Worm (Caenorhabditis elegans) whole organism, L1 larva: ENCODE measurements around the gene T08G3.13.
A peak's percentile ranks its signal among the peaks of the same experiment; 100 is the strongest.

Experiments
- C04F5.9 ChIP-seq: sonication (generic microtip); optimal IDR thresholded peaks from 2 replicates; lab custom pipeline; 2016; ENCODE audit warnings: missing genetic modification characterization, missing compliant biosample characterization
- F16B12.6 ChIP-seq: fragments of 150-350 bp; optimal IDR thresholded peaks from 2 replicates; lab custom pipeline; 2014; ENCODE audit warnings: missing biosample characterization, missing genetic modification characterization
- Y116A8C.19 ChIP-seq: sonication (generic microtip); optimal IDR thresholded peaks from 2 replicates; lab custom pipeline; 2016; ENCODE audit warnings: missing compliant biosample characterization, missing genetic modification characterization, borderline replicate concordance
- aha-1 ChIP-seq: fragments of 150-350 bp; optimal IDR thresholded peaks from 2 replicates; lab custom pipeline; 2014; ENCODE audit warnings: missing biosample characterization, missing genetic modification characterization
- alr-1 ChIP-seq: fragments of 200-800 bp; sonication (Bioruptor generic); optimal IDR thresholded peaks from 2 replicates; lab custom pipeline; 2018; ENCODE audit warnings: borderline replicate concordance, mild to moderate bottlenecking, missing genetic modification characterization, missing compliant biosample characterization
- ceh-63 ChIP-seq: fragments of 200-800 bp; sonication (Bioruptor generic); optimal IDR thresholded peaks from 2 replicates; lab custom pipeline; 2018; ENCODE audit warnings: mild to moderate bottlenecking, missing genetic modification characterization, missing compliant biosample characterization
- ceh-8 ChIP-seq: fragments of 200-800 bp; sonication (Bioruptor generic); optimal IDR thresholded peaks from 2 replicates; lab custom pipeline; 2018; ENCODE audit warnings: mild to moderate bottlenecking, missing genetic modification characterization, moderate library complexity, missing compliant biosample characterization
- ceh-82 ChIP-seq, 3 experiments: fragments of 150-350 bp in 1 of 3; sonication (generic microtip) in 2 of 3; optimal IDR thresholded peaks; 2 replicates each; lab custom pipeline; 2014 to 2017; ENCODE audit warnings: missing biosample characterization in 3 of 3, missing genetic modification characterization in 3 of 3
- dpl-1 ChIP-seq, 3 experiments: fragments of 150-350 bp in 2 of 3; sonication (generic microtip) in 1 of 3; optimal IDR thresholded peaks; 2 replicates each; lab custom pipeline; 2014 to 2017; ENCODE audit warnings: missing biosample characterization in 3 of 3, missing genetic modification characterization in 3 of 3, missing genetic modification reagents in 3 of 3
- efl-1 ChIP-seq, 4 experiments: fragments of 150-350 bp; optimal IDR thresholded peaks in 3 of 4; peaks in 1 of 4; 1 replicate in 1 of 4; 2 replicates in 3 of 4; lab custom pipeline; 2014; ENCODE audit warnings: missing biosample characterization in 2 of 4, missing genetic modification characterization in 2 of 4, missing genetic modification reagents in 2 of 4
- elt-2 ChIP-seq: sonication (generic microtip); optimal IDR thresholded peaks from 2 replicates; lab custom pipeline; 2016; ENCODE audit warnings: missing genetic modification characterization, mild to moderate bottlenecking, inconsistent platforms, missing compliant biosample characterization, missing genetic modification reagents
- elt-3 ChIP-seq, 6 experiments: fragments of 150-350 bp in 1 of 6; sonication (generic microtip); optimal IDR thresholded peaks; 2 replicates each; lab custom pipeline; 2017 to 2018; ENCODE audit warnings: missing biosample characterization in 6 of 6, missing genetic modification characterization in 6 of 6, inconsistent platforms in 1 of 6
- ets-5 ChIP-seq: fragments of 200-800 bp; sonication (Bioruptor generic); IDR thresholded peaks from 2 replicates; pipeline ENCODE4 v1.3.6; 2022; ENCODE audit warnings: missing genetic modification characterization, missing compliant biosample characterization
- fkh-10 ChIP-seq: sonication (generic microtip); optimal IDR thresholded peaks from 2 replicates; lab custom pipeline; 2017; ENCODE audit warnings: missing biosample characterization, missing genetic modification reagents, missing genetic modification characterization
- fkh-8 ChIP-seq: sonication (generic microtip); optimal IDR thresholded peaks from 2 replicates; lab custom pipeline; 2016; ENCODE audit warnings: mild to moderate bottlenecking, missing genetic modification characterization, missing compliant biosample characterization
- hlh-17 ChIP-seq: fragments of 200-800 bp; sonication (Bioruptor generic); optimal IDR thresholded peaks from 2 replicates; lab custom pipeline; 2018; ENCODE audit warnings: missing genetic modification characterization, mild to moderate bottlenecking, missing compliant biosample characterization, moderate library complexity, borderline replicate concordance
- hpl-2 ChIP-seq: fragments of 150-350 bp; optimal IDR thresholded peaks from 2 replicates; lab custom pipeline; 2014; ENCODE audit warnings: missing biosample characterization, missing genetic modification reagents, missing genetic modification characterization
- irx-1 ChIP-seq: sonication (generic microtip); optimal IDR thresholded peaks from 2 replicates; lab custom pipeline; 2016; ENCODE audit warnings: missing genetic modification characterization, missing compliant biosample characterization
- lin-13 ChIP-seq: fragments of 150-350 bp; optimal IDR thresholded peaks from 2 replicates; lab custom pipeline; 2014; ENCODE audit warnings: missing biosample characterization, missing genetic modification reagents, missing genetic modification characterization
- lin-15B ChIP-seq: fragments of 150-350 bp; sonication (generic microtip); optimal IDR thresholded peaks from 3 replicates; lab custom pipeline; 2014; ENCODE audit warnings: missing biosample characterization, missing genetic modification characterization
- lin-35 ChIP-seq, 2 experiments: fragments of 150-350 bp; optimal IDR thresholded peaks; 2 replicates each; lab custom pipeline; 2014; ENCODE audit warnings: missing biosample characterization in 2 of 2, missing genetic modification characterization in 2 of 2, missing genetic modification reagents in 2 of 2
- lin-39 ChIP-seq: fragments of 150-350 bp; optimal IDR thresholded peaks from 2 replicates; lab custom pipeline; 2014; ENCODE audit warnings: missing biosample characterization, missing genetic modification reagents, missing genetic modification characterization
- mdl-1 ChIP-seq, 2 experiments: fragments of 150-350 bp; optimal IDR thresholded peaks; 2 replicates each; lab custom pipeline; 2014 to 2017; ENCODE audit warnings: missing biosample characterization in 2 of 2, missing genetic modification characterization in 2 of 2, inconsistent platforms in 1 of 2
- mef-2 ChIP-seq: fragments of 150-350 bp; optimal IDR thresholded peaks from 2 replicates; lab custom pipeline; 2014; ENCODE audit warnings: missing biosample characterization, missing genetic modification characterization
- mep-1 ChIP-seq: fragments of 150-350 bp; optimal IDR thresholded peaks from 2 replicates; lab custom pipeline; 2014; ENCODE audit warnings: missing biosample characterization, missing genetic modification characterization
- nhr-11 ChIP-seq: fragments of 150-350 bp; optimal IDR thresholded peaks from 2 replicates; lab custom pipeline; 2014; ENCODE audit warnings: missing biosample characterization, missing genetic modification characterization
- nhr-12 ChIP-seq: sonication (generic microtip); optimal IDR thresholded peaks from 2 replicates; lab custom pipeline; 2017; ENCODE audit warnings: missing biosample characterization, missing genetic modification characterization
- nhr-19 ChIP-seq: fragments of 200-800 bp; sonication (Bioruptor generic); conservative IDR thresholded peaks from 2 replicates; pipeline ENCODE4 v1.3.6; 2022; ENCODE audit warnings: missing genetic modification characterization, missing compliant biosample characterization
- nhr-237 ChIP-seq: fragments of 150-350 bp; optimal IDR thresholded peaks from 2 replicates; lab custom pipeline; 2014; ENCODE audit warnings: missing biosample characterization, missing genetic modification characterization
- nhr-71 ChIP-seq: sonication (generic microtip); optimal IDR thresholded peaks from 2 replicates; lab custom pipeline; 2016; ENCODE audit warnings: mild to moderate bottlenecking, missing genetic modification characterization, moderate library complexity, missing compliant biosample characterization
- nhr-76 ChIP-seq: sonication (generic microtip); optimal IDR thresholded peaks from 2 replicates; lab custom pipeline; 2017; ENCODE audit warnings: missing biosample characterization, missing genetic modification characterization
- nhr-84 ChIP-seq: sonication (generic microtip); optimal IDR thresholded peaks from 2 replicates; lab custom pipeline; 2017; ENCODE audit warnings: missing biosample characterization, missing genetic modification characterization
- pax-3 ChIP-seq: fragments of 200-800 bp; sonication (Bioruptor generic); optimal IDR thresholded peaks from 2 replicates; lab custom pipeline; 2018; ENCODE audit warnings: mild to moderate bottlenecking, missing genetic modification characterization, moderate library complexity, missing compliant biosample characterization
- pqm-1 ChIP-seq: sonication (generic microtip); optimal IDR thresholded peaks from 3 replicates; lab custom pipeline; 2017; ENCODE audit warnings: missing biosample characterization, missing genetic modification characterization
- snpc-4 ChIP-seq: fragments of 150-350 bp; optimal IDR thresholded peaks from 2 replicates; lab custom pipeline; 2014; ENCODE audit warnings: missing biosample characterization, missing genetic modification characterization
- snu-23 ChIP-seq: sonication (generic microtip); optimal IDR thresholded peaks from 2 replicates; lab custom pipeline; 2016; ENCODE audit warnings: missing genetic modification characterization, missing compliant biosample characterization
- sptf-1 ChIP-seq: fragments of 150-350 bp; optimal IDR thresholded peaks from 2 replicates; lab custom pipeline; 2014; ENCODE audit warnings: missing biosample characterization, missing genetic modification characterization
- swsn-7 ChIP-seq: sonication (generic microtip); optimal IDR thresholded peaks from 2 replicates; lab custom pipeline; 2016; ENCODE audit warnings: missing genetic modification characterization, missing compliant biosample characterization
- tbx-2 ChIP-seq: sonication (generic microtip); optimal IDR thresholded peaks from 2 replicates; lab custom pipeline; 2016; ENCODE audit warnings: missing genetic modification characterization, missing compliant biosample characterization
- unc-30 ChIP-seq: sonication (generic microtip); optimal IDR thresholded peaks from 2 replicates; lab custom pipeline; 2017; ENCODE audit warnings: missing biosample characterization, missing genetic modification characterization
- unc-86 ChIP-seq: sonication (generic microtip); optimal IDR thresholded peaks from 2 replicates; lab custom pipeline; 2016; ENCODE audit warnings: missing genetic modification characterization, missing compliant biosample characterization
- unc-98 ChIP-seq: fragments of 200-800 bp; sonication (Bioruptor generic); IDR thresholded peaks from 2 replicates; pipeline ENCODE4 v1.3.6; 2022; ENCODE audit warnings: missing genetic modification characterization, missing compliant biosample characterization
- vab-15 ChIP-seq: sonication (generic microtip); optimal IDR thresholded peaks from 2 replicates; lab custom pipeline; 2017; ENCODE audit warnings: missing genotype, mild to moderate bottlenecking, missing genetic modification characterization, missing compliant biosample characterization
- zag-1 ChIP-seq: fragments of 150-350 bp; optimal IDR thresholded peaks from 2 replicates; lab custom pipeline; 2014; ENCODE audit warnings: missing biosample characterization, missing genetic modification characterization
- zip-4 ChIP-seq: fragments of 200-800 bp; sonication (Bioruptor generic); optimal IDR thresholded peaks from 2 replicates; lab custom pipeline; 2018; ENCODE audit warnings: mild to moderate bottlenecking, missing genetic modification characterization, moderate library complexity, missing compliant biosample characterization
- ztf-11 ChIP-seq, 2 experiments: sonication (generic microtip); optimal IDR thresholded peaks; 2 replicates each; lab custom pipeline; 2016 to 2017; ENCODE audit warnings: missing genetic modification characterization in 2 of 2, missing biosample characterization in 1 of 2, missing compliant biosample characterization in 1 of 2

The T08G3.13 gene

ce11 chrV:16401519-16401918 lies 46.3 kb upstream of the T08G3.13 start, which contains the start of gene F13A7.14 (continued):
- TF ChIP-seq mdl-1 (tag; optimal IDR thresholded peaks at IDR 0.05; lab: Kevin White, UChicago), result peak in 1 of 2 experiments; percentile 47
- TF ChIP-seq unc-98 (GFP tag; lab: Robert Waterston, UW), result peak; percentile 91
- peak in 2 of 6 experiments; percentile 29 to 87 for TF ChIP-seq elt-3 (tag; optimal IDR thresholded peaks at IDR 0.05; lab: Kevin White, UChicago)
- TF ChIP-seq nhr-71 (tag; lab: Kevin White, UChicago), result peak; percentile 95
- peak; percentile 83 for TF ChIP-seq Y116A8C.19 (tag; lab: Kevin White, UChicago)
- TF ChIP-seq zip-4 (GFP tag; lab: Kevin White, UChicago), result peak; percentile 80
- TF ChIP-seq efl-1 (optimal IDR thresholded peaks at IDR 0.05; lab: Kevin White, UChicago), result peak; percentile 97 to 98
- peak; percentile 97 to 100 for TF ChIP-seq efl-1 (GFP tag; optimal IDR thresholded peaks at IDR 0.05 in 1 of 2; lab: Kevin White, UChicago)
- TF ChIP-seq nhr-11 (tag; lab: Kevin White, UChicago), result peak; percentile 25
- peak; percentile 83 for TF ChIP-seq unc-86
- TF ChIP-seq irx-1 (tag; lab: Kevin White, UChicago), result peak; percentile 96
- TF ChIP-seq nhr-84 (tag; lab: Kevin White, UChicago), result no peak
- no peak for TF ChIP-seq unc-30 (tag; lab: Kevin White, UChicago)
- TF ChIP-seq snpc-4 (tag; lab: Kevin White, UChicago), result peak; percentile 84
- peak; percentile 90 for TF ChIP-seq snu-23 (GFP tag; lab: Kevin White, UChicago)
- no peak for TF ChIP-seq mef-2 (tag; lab: Kevin White, UChicago)
- peak in 1 of 2 experiments; percentile 98 for TF ChIP-seq ztf-11 (tag; optimal IDR thresholded peaks at IDR 0.05; lab: Kevin White, UChicago)
- peak; percentile 74 for TF ChIP-seq vab-15 (tag; lab: Kevin White, UChicago)
- peak; percentile 67 for TF ChIP-seq hlh-17 (GFP tag; lab: Kevin White, UChicago)
- TF ChIP-seq pqm-1 (tag; lab: Kevin White, UChicago), result no peak
- peak; percentile 81 for TF ChIP-seq elt-2 (tag; lab: Kevin White, UChicago)
- TF ChIP-seq sptf-1 (tag; lab: Kevin White, UChicago), result no peak
- TF ChIP-seq nhr-76 (tag; lab: Kevin White, UChicago), result no peak
- TF ChIP-seq lin-35 (GFP tag; optimal IDR thresholded peaks at IDR 0.05; lab: Kevin White, UChicago), result peak; percentile 96 to 97
- peak; percentile 94 for TF ChIP-seq pax-3
- peak; percentile 64 for TF ChIP-seq lin-15B (tag; lab: Kevin White, UChicago)
- TF ChIP-seq mep-1 (tag; lab: Kevin White, UChicago), result peak; percentile 79
- peak; percentile 78 for TF ChIP-seq lin-39 (tag; lab: Kevin White, UChicago)
- TF ChIP-seq fkh-8, result peak; percentile 77
- no peak for TF ChIP-seq alr-1
- peak; percentile 32 for TF ChIP-seq ceh-63 (GFP tag; lab: Kevin White, UChicago)
- TF ChIP-seq hpl-2 (GFP tag; lab: Kevin White, UChicago), result no peak
- TF ChIP-seq C04F5.9, result peak; percentile 88
- TF ChIP-seq zag-1 (tag; lab: Kevin White, UChicago), result no peak
- TF ChIP-seq aha-1 (tag; lab: Kevin White, UChicago), result no peak
- TF ChIP-seq ets-5 (GFP tag; lab: Robert Waterston, UW), result no peak
- TF ChIP-seq ceh-82 (tag; optimal IDR thresholded peaks at IDR 0.05; lab: Kevin White, UChicago), result peak; percentile 68 to 81 (median 70)
- TF ChIP-seq lin-13 (GFP tag; lab: Kevin White, UChicago), result peak; percentile 66
- peak; percentile 15 for TF ChIP-seq F16B12.6 (tag; lab: Kevin White, UChicago)
- peak; percentile 96 for TF ChIP-seq tbx-2 (tag; lab: Kevin White, UChicago)
- TF ChIP-seq nhr-12 (tag; lab: Kevin White, UChicago), result no peak
- no peak for TF ChIP-seq nhr-237 (tag; lab: Kevin White, UChicago)
- TF ChIP-seq, all 84 proteins: peak for 60

DNA sequence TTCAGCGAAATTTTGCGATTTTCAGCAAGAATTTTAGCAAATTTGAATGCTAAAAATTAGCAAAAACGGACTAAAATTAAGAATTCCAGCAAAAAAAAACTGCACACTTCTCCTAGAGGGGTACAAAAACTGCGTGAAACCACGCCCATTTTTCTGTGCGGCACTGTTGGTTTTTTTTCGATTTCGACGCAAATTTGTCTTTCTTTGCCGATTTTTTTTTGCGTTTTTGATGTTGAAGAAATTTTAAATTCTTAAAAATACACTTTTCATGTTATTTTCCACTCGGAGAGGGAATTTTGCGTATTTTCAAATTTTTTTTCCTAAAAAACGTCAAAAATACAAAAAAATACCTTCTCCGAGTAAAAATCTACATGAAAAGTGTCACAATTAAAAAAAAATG lies 43.9 kb upstream of the T08G3.13 start, which contains the start of gene syp-1:
syp-1 (plus strand) TSS at position 301 of the 400 bp plus-strand sequence.
- TF ChIP-seq ceh-8 (GFP tag; lab: Kevin White, UChicago), result no peak
- TF ChIP-seq swsn-7 (tag; lab: Kevin White, UChicago), result no peak
- TF ChIP-seq fkh-10, result no peak
- TF ChIP-seq zip-4 (GFP tag; lab: Kevin White, UChicago), result no peak
- no peak for TF ChIP-seq dpl-1 (GFP tag; optimal IDR thresholded peaks at IDR 0.05; lab: Kevin White, UChicago)
- no peak for TF ChIP-seq sptf-1 (tag; lab: Kevin White, UChicago)
- no peak for TF ChIP-seq nhr-19 (GFP tag; lab: Robert Waterston, UW)
